Fruit fly (Drosophila melanogaster): Measurements from ENCODE around the gene CG17197.

Gene CG17197

dm6 chr3R:25775269-25775668 is at the start of gene CG17197, which contains the start of gene CG17198:
Gene CG17197 (minus strand): TSS chr3R:25775369.
Gene CG17198 (minus strand): TSS chr3R:25775369.
- no peak for TF ChIP-seq noc (tag; optimal IDR thresholded peaks at IDR 0.05)

- TF ChIP-seq noc (tag; optimal IDR thresholded peaks at IDR 0.05), result no peak
These were observed 40.0 kb upstream of the CG17197 start, which contains the start of gene CG14354 for dm6 chr3R:25815179-25815578. Gene CG14354 (plus strand): TSS chr3R:25815479.

dm6 chr3R:25811611-25812010 is 36.4 kb upstream of the CG17197 start, which contains the start of the genes Acam and CG17770:
Gene Acam (plus strand): TSS chr3R:25811911.
Gene CG17770 (plus strand): TSS chr3R:25811911.
- no peak for TF ChIP-seq noc (tag; optimal IDR thresholded peaks at IDR 0.05)

- TF ChIP-seq noc (tag; optimal IDR thresholded peaks at IDR 0.05), result no peak
These were observed 35.6 kb upstream of the CG17197 start, which contains the start of gene CG5024 for dm6 chr3R:25810796-25811195. Gene CG5024 (plus strand): TSS chr3R:25811096.

dm6 chr3R:25806145-25806544 is 31.0 kb upstream of the CG17197 start, which contains the start of gene BG642167:
Gene BG642167 (plus strand): TSS chr3R:25806445.
- no peak for TF ChIP-seq noc (tag; optimal IDR thresholded peaks at IDR 0.05)

- no peak for TF ChIP-seq noc (tag; optimal IDR thresholded peaks at IDR 0.05)
These were observed 16.6 kb upstream of the CG17197 start for dm6 chr3R:25791807-25792206.

dm6 chr3R:25790371-25790770 is 15.2 kb upstream of the CG17197 start, which contains the start of gene CG31093:
Gene CG31093 (minus strand): TSS chr3R:25790471.
- no peak for TF ChIP-seq noc (tag; optimal IDR thresholded peaks at IDR 0.05)

dm6 chr3R:25789355-25789754 is 14.2 kb upstream of the CG17197 start, which contains the start of gene CG31380:
Gene CG31380 (minus strand): TSS chr3R:25789455.
- no peak for TF ChIP-seq noc (tag; optimal IDR thresholded peaks at IDR 0.05)

- TF ChIP-seq noc (tag; optimal IDR thresholded peaks at IDR 0.05), result no peak
These were observed 12.0 kb upstream of the CG17197 start, which contains the start of gene CG4960 for dm6 chr3R:25787198-25787597. Gene CG4960 (minus strand): TSS chr3R:25787298.

- no peak for TF ChIP-seq noc (tag; optimal IDR thresholded peaks at IDR 0.05)
These were observed 7.8 kb upstream of the CG17197 start for dm6 chr3R:25782855-25783424.

dm6 chr3R:25778205-25778604 is 3.0 kb upstream of the CG17197 start, which contains the start of gene CG4956:
Gene CG4956 (minus strand): TSS chr3R:25778305.
- TF ChIP-seq noc (tag; optimal IDR thresholded peaks at IDR 0.05), result no peak

dm6 chr3R:25777098-25777497 is 1.9 kb upstream of the CG17197 start, which contains the start of gene CG17195:
Gene CG17195 (minus strand): TSS chr3R:25777198.
- no peak for TF ChIP-seq noc (tag; optimal IDR thresholded peaks at IDR 0.05)

- no peak for TF ChIP-seq noc (tag; optimal IDR thresholded peaks at IDR 0.05)
These were observed 968 bp upstream of the CG17197 start, which contains the start of gene CG17196 for dm6 chr3R:25776137-25776536. Gene CG17196 (minus strand): TSS chr3R:25776237.

- no peak for TF ChIP-seq noc (tag; optimal IDR thresholded peaks at IDR 0.05)
These were observed 12.2 kb downstream of the CG17197 start, which contains the start of gene LpR1 for dm6 chr3R:25763005-25763404. Gene LpR1 (minus strand): TSS chr3R:25763105.

- TF ChIP-seq noc (tag; optimal IDR thresholded peaks at IDR 0.05), result no peak
These were observed 13.0 kb downstream of the CG17197 start for dm6 chr3R:25762005-25762764.

- peak; percentile 39 for TF ChIP-seq noc (tag; optimal IDR thresholded peaks at IDR 0.05)
These were observed 15.0 kb downstream of the CG17197 start for dm6 chr3R:25760190-25760589.
